Worm (Caenorhabditis elegans): ENCODE results near the gene gldi-2.

DNA sequence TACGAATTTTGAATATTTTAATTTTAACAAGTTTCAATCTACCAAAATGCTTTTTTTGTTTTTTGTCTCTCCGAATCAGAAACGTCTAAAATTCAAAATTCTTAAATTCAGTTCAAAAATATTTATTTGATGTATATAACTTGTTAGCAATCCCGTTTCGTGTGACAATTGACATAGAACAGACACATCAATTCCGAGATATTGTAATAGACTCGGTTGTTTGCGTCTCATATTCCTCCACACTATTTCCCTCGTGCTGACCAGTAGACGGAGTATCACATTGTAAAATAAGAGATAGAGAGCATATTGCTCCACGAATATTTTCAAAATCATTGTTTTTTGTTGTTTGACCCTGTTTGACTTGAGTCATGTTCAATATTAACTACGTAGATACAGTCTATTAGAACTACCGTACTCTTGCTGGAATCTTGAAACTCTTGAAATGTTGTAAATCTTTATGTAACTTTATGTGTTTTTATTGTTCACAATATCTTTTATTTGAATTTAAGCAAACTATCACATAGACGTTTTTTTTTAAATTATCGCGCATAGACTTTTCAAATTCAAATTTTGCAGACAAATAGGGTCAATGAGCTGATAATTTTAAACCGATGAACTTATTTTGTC is 5.6 kb downstream of the gldi-2 start, which contains the start of gene T13C2.3:
- TF ChIP-seq ama-1 (optimal IDR thresholded peaks at IDR 0.05): no peak
- no peak for TF ChIP-seq scrt-1 (GFP tag; IDR thresholded peaks at IDR 0.05)
- no peak for TF ChIP-seq flt-1 (GFP tag; IDR thresholded peaks at IDR 0.05)
- TF ChIP-seq B0310.2 (tag; optimal IDR thresholded peaks at IDR 0.05): no peak
- no peak for TF ChIP-seq ceh-36 (tag; optimal IDR thresholded peaks at IDR 0.05)
- TF ChIP-seq tbx-11 (GFP tag; IDR thresholded peaks at IDR 0.05): no peak
- no peak for TF ChIP-seq aly-1 (tag; optimal IDR thresholded peaks at IDR 0.05)
- TF ChIP-seq hnd-1 (tag; optimal IDR thresholded peaks at IDR 0.05): no peak

Measured in whole organism, early embryonic.